Worm (Caenorhabditis elegans) whole organism, midembryonic: Measurements from ENCODE around the gene F57C12.6.

Source experiments
- cog-1 ChIP-seq: sonication (generic microtip); optimal IDR thresholded peaks from 2 replicates; lab custom pipeline; 2016; ENCODE audit warnings: missing genetic modification characterization, missing compliant biosample characterization
- flt-1 ChIP-seq: fragments of 200-800 bp; sonication (Bioruptor generic); IDR thresholded peaks from 2 replicates; pipeline ENCODE4 v1.3.6; 2022; ENCODE audit warnings: missing genetic modification characterization, missing compliant biosample characterization
- klf-2 ChIP-seq: fragments of 200-800 bp; sonication (Bioruptor generic); conservative IDR thresholded peaks from 2 replicates; pipeline ENCODE4 v1.3.6; 2022; ENCODE audit warnings: missing genetic modification reagents, missing genetic modification characterization, missing compliant biosample characterization
- med-1 ChIP-seq: sonication (generic microtip); optimal IDR thresholded peaks from 2 replicates; lab custom pipeline; 2017; ENCODE audit warnings: missing genetic modification characterization, mild to moderate bottlenecking, missing compliant biosample characterization, antibody characterized with exemption, missing genetic modification reagents; ENCODE audit not compliant: insufficient read depth
- ztf-23 ChIP-seq: fragments of 200-800 bp; sonication (Bioruptor generic); IDR thresholded peaks from 2 replicates; pipeline ENCODE4 v1.3.6; 2022; ENCODE audit warnings: missing genetic modification reagents, missing genetic modification characterization, missing compliant biosample characterization

ce11 chrX:538083-538482 is 15.7 kb downstream of the F57C12.6 start:
- TF ChIP-seq med-1 (GFP tag; lab: Kevin White, UChicago) (no peak), klf-2 (no peak), flt-1 (GFP tag; lab: Robert Waterston, UW) (no peak), ztf-23 (no peak), cog-1 (tag; lab: Kevin White, UChicago) (no peak)
